Worm (Caenorhabditis elegans) whole organism, L4 larva: ENCODE data around the gene ssl-1.

Source experiments
- hlh-30 ChIP-seq: sonication (generic microtip); optimal IDR thresholded peaks from 2 replicates; lab custom pipeline; 2017; ENCODE audit warnings: antibody characterized with exemption, mild to moderate bottlenecking, missing genetic modification characterization, missing compliant biosample characterization; ENCODE audit not compliant: insufficient read depth
- lin-39 ChIP-seq: fragments of 150-350 bp; optimal IDR thresholded peaks from 2 replicates; lab custom pipeline; 2014; ENCODE audit warnings: missing biosample characterization, missing genetic modification reagents, missing genetic modification characterization
- mep-1 ChIP-seq: fragments of 150-350 bp; sonication (generic microtip); optimal IDR thresholded peaks from 3 replicates; lab custom pipeline; 2014; ENCODE audit warnings: missing biosample characterization, missing genetic modification characterization
- mes-2 ChIP-seq: sonication (generic microtip); optimal IDR thresholded peaks from 2 replicates; lab custom pipeline; 2016; ENCODE audit warnings: missing genotype, mild to moderate bottlenecking, missing genetic modification characterization, missing compliant biosample characterization; ENCODE audit not compliant: poor library complexity, severe bottlenecking
- nhr-111 ChIP-seq: fragments of 200-800 bp; sonication (Bioruptor generic); optimal IDR thresholded peaks from 2 replicates; lab custom pipeline; 2018; ENCODE audit warnings: mild to moderate bottlenecking, missing genetic modification characterization, missing compliant biosample characterization
- zfp-2 ChIP-seq: sonication (generic microtip); optimal IDR thresholded peaks from 2 replicates; lab custom pipeline; 2016; ENCODE audit warnings: mild to moderate bottlenecking, missing genetic modification characterization, missing compliant biosample characterization

DNA sequence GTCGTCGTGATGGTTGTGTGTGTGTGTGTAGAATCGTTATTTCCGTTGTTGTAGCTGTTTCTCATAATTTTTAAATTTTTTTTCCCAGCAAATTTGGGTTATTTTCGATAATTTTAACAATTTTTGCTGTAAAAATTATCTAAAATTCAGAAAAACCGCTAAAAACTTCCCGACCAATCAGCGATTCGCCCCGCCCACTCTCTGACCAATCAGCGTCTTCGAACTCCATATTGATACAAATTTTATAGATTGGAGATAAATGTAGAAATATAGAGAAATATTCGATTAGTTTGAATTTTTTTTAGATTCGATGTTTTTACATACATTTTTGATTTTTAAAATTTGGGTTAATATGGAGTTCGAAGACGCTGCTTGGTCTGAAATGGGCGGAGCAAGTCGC is 16.8 kb upstream of the ssl-1 start:
- TF ChIP-seq lin-39 (tag; lab: Kevin White, UChicago) (no peak), hlh-30 (tag; lab: Kevin White, UChicago) (no peak), mes-2 (no peak), zfp-2 (tag; lab: Kevin White, UChicago) (no peak), mep-1 (tag; lab: Kevin White, UChicago) (no peak), nhr-111 (GFP tag; lab: Kevin White, UChicago) (no peak)
